Worm (Caenorhabditis elegans) whole organism, early embryonic: ENCODE data around the gene C34E7.3.

ENCODE experiments used
- B0310.2 ChIP-seq: sonication (generic microtip); optimal IDR thresholded peaks from 2 replicates; lab custom pipeline; 2016; ENCODE audit warnings: mild to moderate bottlenecking, missing genetic modification characterization, missing compliant biosample characterization
- aly-1 ChIP-seq: sonication (generic microtip); optimal IDR thresholded peaks from 2 replicates; lab custom pipeline; 2016; ENCODE audit warnings: missing genetic modification characterization, missing compliant biosample characterization
- ama-1 ChIP-seq: fragments of 150-350 bp; optimal IDR thresholded peaks from 2 replicates; lab custom pipeline; 2014
- flt-1 ChIP-seq: fragments of 200-800 bp; sonication (Bioruptor generic); IDR thresholded peaks from 2 replicates; pipeline ENCODE4 v1.3.6; 2022; ENCODE audit warnings: missing genetic modification characterization, missing compliant biosample characterization
- hmbx-1 ChIP-seq: sonication (generic microtip); optimal IDR thresholded peaks from 2 replicates; lab custom pipeline; 2016; ENCODE audit warnings: mild to moderate bottlenecking, missing genetic modification characterization, missing compliant biosample characterization
- scrt-1 ChIP-seq: fragments of 200-800 bp; sonication (Bioruptor generic); IDR thresholded peaks from 2 replicates; pipeline ENCODE4 v1.3.6; 2022; ENCODE audit warnings: missing genetic modification characterization, missing compliant biosample characterization
- sea-1 ChIP-seq: fragments of 200-800 bp; sonication (Bioruptor generic); conservative IDR thresholded peaks from 2 replicates; pipeline ENCODE4 v1.3.6; 2022; ENCODE audit warnings: missing genetic modification characterization, missing compliant biosample characterization
- tbx-11 ChIP-seq: fragments of 200-800 bp; sonication (Bioruptor generic); IDR thresholded peaks from 2 replicates; pipeline ENCODE4 v1.3.6; 2022; ENCODE audit warnings: missing genetic modification characterization, missing compliant biosample characterization
- tbx-37 ChIP-seq: fragments of 200-800 bp; sonication (Bioruptor generic); conservative IDR thresholded peaks from 2 replicates; pipeline ENCODE4 v1.3.6; 2022; ENCODE audit warnings: missing genetic modification reagents, missing genetic modification characterization, missing compliant biosample characterization

DNA sequence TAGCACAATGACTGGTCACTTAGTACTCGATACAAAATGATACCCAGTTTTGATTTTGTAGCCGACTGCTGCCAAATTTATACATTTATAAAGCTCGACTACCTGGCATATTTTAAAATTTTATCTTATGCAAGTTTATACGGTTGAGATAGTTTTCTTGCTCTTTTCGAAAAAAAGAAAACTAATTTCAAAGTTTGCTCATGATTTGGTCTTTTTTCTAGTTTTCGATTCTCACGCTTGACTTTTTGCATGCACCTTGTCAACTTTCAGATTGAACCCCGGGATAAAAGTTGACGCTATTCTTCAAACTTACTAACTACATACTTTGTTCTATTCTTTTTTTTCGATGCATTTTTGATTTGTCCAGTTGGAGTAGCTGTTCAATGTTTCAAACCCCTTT is 3.1 kb upstream of the C34E7.3 start:
- no peak for TF ChIP-seq tbx-11
- TF ChIP-seq ama-1 = no peak
- TF ChIP-seq aly-1 (tag; lab: Kevin White, UChicago) = no peak
- no peak for TF ChIP-seq B0310.2 (tag; lab: Kevin White, UChicago)
- TF ChIP-seq sea-1 (GFP tag; lab: Robert Waterston, UW) = no peak
- no peak for TF ChIP-seq flt-1 (GFP tag; lab: Robert Waterston, UW)
- TF ChIP-seq hmbx-1 (tag; lab: Kevin White, UChicago) = no peak
- no peak for TF ChIP-seq tbx-37 (GFP tag; lab: Robert Waterston, UW)
- TF ChIP-seq scrt-1 (GFP tag; lab: Robert Waterston, UW) = no peak
